Fruit fly (Drosophila melanogaster) whole organism, embryonic: ENCODE results near the gene CG5592.

ENCODE experiments used
- CG10462 ChIP-seq: fragments of 200-800 bp; sonication (Bioruptor generic); optimal IDR thresholded peaks from 2 replicates; lab custom pipeline; 2016; ENCODE audit warnings: missing biosample characterization, missing genetic modification characterization
- CG10654 ChIP-seq: fragments of 200-800 bp; sonication (Bioruptor generic); optimal IDR thresholded peaks from 2 replicates; lab custom pipeline; 2016; ENCODE audit warnings: missing biosample characterization, missing genetic modification characterization
- CG11504 ChIP-seq: fragments of 200-800 bp; sonication (Bioruptor generic); optimal IDR thresholded peaks from 3 replicates; lab custom pipeline; 2019; ENCODE audit warnings: missing biosample characterization, mild to moderate bottlenecking, missing genetic modification characterization, moderate library complexity
- CG12219 ChIP-seq: fragments of 200-800 bp; sonication (Bioruptor generic); optimal IDR thresholded peaks from 3 replicates; lab custom pipeline; 2018; ENCODE audit warnings: missing biosample characterization, mild to moderate bottlenecking, missing genetic modification characterization
- CG12299 ChIP-seq: fragments of 200-800 bp; sonication (Bioruptor generic); optimal IDR thresholded peaks from 2 replicates; lab custom pipeline; 2018; ENCODE audit warnings: missing biosample characterization, mild to moderate bottlenecking, missing genetic modification characterization
- CG12391 ChIP-seq: fragments of 200-800 bp; sonication (Bioruptor generic); optimal IDR thresholded peaks from 3 replicates; lab custom pipeline; 2018; ENCODE audit warnings: missing biosample characterization, mild to moderate bottlenecking, missing genetic modification characterization, moderate library complexity
- CG13894 ChIP-seq: fragments of 200-800 bp; sonication (Bioruptor generic); optimal IDR thresholded peaks from 3 replicates; lab custom pipeline; 2018; ENCODE audit warnings: missing biosample characterization, mild to moderate bottlenecking, missing genetic modification characterization, moderate library complexity
- CG14441 ChIP-seq: fragments of 200-800 bp; sonication (Bioruptor generic); IDR thresholded peaks from 2 replicates; pipeline ENCODE4 v1.3.6; 2022; ENCODE audit warnings: missing biosample characterization, missing genetic modification characterization
- CG17359 ChIP-seq: fragments of 200-800 bp; sonication (Bioruptor generic); optimal IDR thresholded peaks from 3 replicates; lab custom pipeline; 2018; ENCODE audit warnings: missing biosample characterization, mild to moderate bottlenecking, missing genetic modification characterization, moderate library complexity
- CG17829 ChIP-seq: fragments of 200-800 bp; optimal IDR thresholded peaks from 2 replicates; lab custom pipeline; 2019; ENCODE audit warnings: missing biosample characterization, mild to moderate bottlenecking, missing genetic modification characterization, moderate library complexity
- CG18262 ChIP-seq: fragments of 200-800 bp; optimal IDR thresholded peaks from 3 replicates; lab custom pipeline; 2019; ENCODE audit warnings: missing biosample characterization, mild to moderate bottlenecking, missing genetic modification characterization, moderate library complexity
- CG18619 ChIP-seq: fragments of 200-800 bp; sonication (Bioruptor generic); optimal IDR thresholded peaks from 3 replicates; lab custom pipeline; 2017; ENCODE audit warnings: missing biosample characterization, mild to moderate bottlenecking, missing genetic modification characterization
- CG2116 ChIP-seq: fragments of 200-800 bp; sonication (Bioruptor generic); optimal IDR thresholded peaks from 3 replicates; lab custom pipeline; 2018; ENCODE audit warnings: missing biosample characterization, mild to moderate bottlenecking, missing genetic modification characterization
- CG2875 ChIP-seq: fragments of 200-800 bp; sonication (Bioruptor generic); optimal IDR thresholded peaks from 2 replicates; lab custom pipeline; 2017; ENCODE audit warnings: missing biosample characterization, mild to moderate bottlenecking, missing genetic modification characterization, missing genetic modification reagents
- CG34224 ChIP-seq: fragments of 200-800 bp; sonication (Bioruptor generic); IDR thresholded peaks from 3 replicates; pipeline ENCODE4 v1.3.6; 2022; ENCODE audit warnings: missing biosample characterization, missing genetic modification characterization; ENCODE audit not compliant: partially characterized antibody
- CG43689 ChIP-seq: fragments of 200-800 bp; sonication (Bioruptor generic); IDR thresholded peaks from 2 replicates; pipeline ENCODE4 v1.3.6; 2022; ENCODE audit warnings: missing biosample characterization, missing genetic modification characterization
- CG6254 ChIP-seq: fragments of 200-800 bp; sonication (Bioruptor generic); optimal IDR thresholded peaks from 3 replicates; lab custom pipeline; 2017; ENCODE audit warnings: mild to moderate bottlenecking, missing biosample characterization, missing genetic modification reagents, missing genetic modification characterization
- CG7556 ChIP-seq: fragments of 200-800 bp; sonication (Bioruptor generic); optimal IDR thresholded peaks from 2 replicates; lab custom pipeline; 2017; ENCODE audit warnings: missing biosample characterization, mild to moderate bottlenecking, missing genetic modification characterization
- CG7745 ChIP-seq: fragments of 200-800 bp; sonication (Bioruptor generic); optimal IDR thresholded peaks from 2 replicates; lab custom pipeline; 2018; ENCODE audit warnings: missing biosample characterization, mild to moderate bottlenecking, missing genetic modification characterization, moderate library complexity
- CHES-1-like ChIP-seq: fragments of 200-800 bp; sonication (Bioruptor generic); optimal IDR thresholded peaks from 2 replicates; lab custom pipeline; 2016; ENCODE audit warnings: missing biosample characterization, missing genetic modification characterization
- CTCF ChIP-seq: fragments of 200-800 bp; sonication (Bioruptor generic); optimal IDR thresholded peaks from 2 replicates; lab custom pipeline; 2017; ENCODE audit warnings: missing biosample characterization, mild to moderate bottlenecking, missing genetic modification characterization, moderate library complexity
- Dip3 ChIP-seq: fragments of 200-800 bp; sonication (Bioruptor generic); optimal IDR thresholded peaks from 3 replicates; lab custom pipeline; 2016; ENCODE audit warnings: missing biosample characterization, missing genetic modification characterization
- ERR ChIP-seq: fragments of 200-800 bp; sonication (Bioruptor generic); optimal IDR thresholded peaks from 2 replicates; lab custom pipeline; 2016; ENCODE audit warnings: missing biosample characterization, missing genetic modification characterization
- Gsc ChIP-seq: fragments of 200-800 bp; sonication (Bioruptor generic); IDR thresholded peaks from 2 replicates; pipeline ENCODE4 v1.3.6; 2022; ENCODE audit warnings: missing biosample characterization, missing genetic modification characterization
- H2.0 ChIP-seq: fragments of 200-800 bp; sonication (Bioruptor generic); IDR thresholded peaks from 2 replicates; pipeline ENCODE4 v1.3.6; 2022; ENCODE audit warnings: missing biosample characterization, missing genetic modification characterization
- HHEX ChIP-seq: fragments of 200-800 bp; sonication (Bioruptor generic); optimal IDR thresholded peaks from 3 replicates; lab custom pipeline; 2017; ENCODE audit warnings: missing biosample characterization, mild to moderate bottlenecking, missing genetic modification characterization, missing genetic modification reagents
- Hr3 ChIP-seq: fragments of 200-800 bp; sonication (Bioruptor generic); optimal IDR thresholded peaks from 3 replicates; lab custom pipeline; 2016; ENCODE audit warnings: missing biosample characterization, missing genetic modification characterization
- Hr51 ChIP-seq, 2 experiments: fragments of 200-800 bp; sonication (Bioruptor generic); optimal IDR thresholded peaks; 2 replicates in 1 of 2; 3 replicates in 1 of 2; lab custom pipeline; 2016 to 2018; ENCODE audit warnings: missing biosample characterization in 2 of 2, missing genetic modification characterization in 2 of 2, mild to moderate bottlenecking in 1 of 2, moderate library complexity in 1 of 2
- MBD-R2 ChIP-seq: fragments of 200-800 bp; sonication (Bioruptor generic); IDR thresholded peaks from 2 replicates; pipeline ENCODE4 v1.3.6; 2022; ENCODE audit warnings: missing biosample characterization, missing genetic modification characterization
- Med ChIP-seq: fragments of 200-800 bp; sonication (Bioruptor generic); peaks from one replicate; lab custom pipeline; 2016; ENCODE audit warnings: missing biosample characterization, missing genetic modification characterization, mild to moderate bottlenecking, inconsistent platforms, moderate library complexity
- Mes4 ChIP-seq: fragments of 200-800 bp; sonication (Bioruptor generic); optimal IDR thresholded peaks from 2 replicates; lab custom pipeline; 2016; ENCODE audit warnings: missing biosample characterization, missing genetic modification characterization
- NC2α ChIP-seq: fragments of 200-800 bp; sonication (Bioruptor generic); optimal IDR thresholded peaks from 2 replicates; lab custom pipeline; 2016; ENCODE audit warnings: missing biosample characterization, missing genetic modification characterization
- NFAT ChIP-seq: fragments of 200-800 bp; sonication (Bioruptor generic); IDR thresholded peaks from 2 replicates; pipeline ENCODE4 v1.3.6; 2022; ENCODE audit warnings: missing biosample characterization, missing genetic modification characterization
- Poxn ChIP-seq: fragments of 200-800 bp; sonication (Bioruptor generic); IDR thresholded peaks from 2 replicates; pipeline ENCODE4 v1.3.6; 2022; ENCODE audit warnings: missing biosample characterization, missing genetic modification characterization
- Sry-δ ChIP-seq: fragments of 200-800 bp; sonication (Bioruptor generic); optimal IDR thresholded peaks from 2 replicates; lab custom pipeline; 2016; ENCODE audit warnings: missing biosample characterization, missing genetic modification characterization
- Ssrp ChIP-seq: fragments of 200-800 bp; sonication (Bioruptor generic); optimal IDR thresholded peaks from 2 replicates; lab custom pipeline; 2018; ENCODE audit warnings: missing biosample characterization, mild to moderate bottlenecking, missing genetic modification characterization, moderate library complexity
- Vsx1 ChIP-seq: fragments of 200-800 bp; sonication (Bioruptor generic); optimal IDR thresholded peaks from 2 replicates; lab custom pipeline; 2017; ENCODE audit warnings: missing biosample characterization, mild to moderate bottlenecking, missing genetic modification characterization, missing genetic modification reagents
- abd-A ChIP-seq: fragments of 200-800 bp; sonication (Bioruptor generic); optimal IDR thresholded peaks from 3 replicates; lab custom pipeline; 2019; ENCODE audit warnings: missing biosample characterization, mild to moderate bottlenecking, missing genetic modification characterization, moderate library complexity
- az2 ChIP-seq: fragments of 200-800 bp; sonication (Bioruptor generic); optimal IDR thresholded peaks from 3 replicates; lab custom pipeline; 2016; ENCODE audit warnings: missing biosample characterization, missing genetic modification characterization
- chinmo ChIP-seq: fragments of 200-800 bp; sonication (Bioruptor generic); IDR thresholded peaks from 4 replicates; pipeline ENCODE4 v1.3.6; 2022; ENCODE audit warnings: missing biosample characterization, missing genetic modification characterization; ENCODE audit not compliant: partially characterized antibody
- danr ChIP-seq: fragments of 200-800 bp; sonication (Bioruptor generic); IDR thresholded peaks from 2 replicates; pipeline ENCODE4 v1.3.6; 2022; ENCODE audit warnings: missing biosample characterization, missing genetic modification characterization
- dm ChIP-seq: fragments of 200-800 bp; sonication (Bioruptor generic); optimal IDR thresholded peaks from 3 replicates; lab custom pipeline; 2016; ENCODE audit warnings: missing biosample characterization, missing genetic modification characterization
- dmrt99B ChIP-seq: fragments of 200-800 bp; sonication (Bioruptor generic); optimal IDR thresholded peaks from 2 replicates; lab custom pipeline; 2018; ENCODE audit warnings: missing biosample characterization, mild to moderate bottlenecking, missing genetic modification characterization, moderate library complexity
- eyg ChIP-seq: fragments of 200-800 bp; sonication (Bioruptor generic); optimal IDR thresholded peaks from 3 replicates; lab custom pipeline; 2016; ENCODE audit warnings: missing biosample characterization, missing genetic modification characterization
- gfzf ChIP-seq: fragments of 200-800 bp; sonication (Bioruptor generic); optimal IDR thresholded peaks from 2 replicates; lab custom pipeline; 2016; ENCODE audit warnings: missing biosample characterization, mild to moderate bottlenecking, missing genetic modification characterization, moderate library complexity
- kay ChIP-seq: fragments of 200-800 bp; sonication (Bioruptor generic); optimal IDR thresholded peaks from 2 replicates; lab custom pipeline; 2016; ENCODE audit warnings: missing biosample characterization, missing genetic modification characterization
- ken ChIP-seq: fragments of 200-800 bp; sonication (Bioruptor generic); IDR thresholded peaks from 3 replicates; pipeline ENCODE4 v1.3.6; 2022; ENCODE audit warnings: missing biosample characterization, missing genetic modification characterization
- lbe ChIP-seq: fragments of 200-800 bp; sonication (Bioruptor generic); optimal IDR thresholded peaks from 2 replicates; lab custom pipeline; 2016; ENCODE audit warnings: missing biosample characterization, mild to moderate bottlenecking, missing genetic modification characterization
- oc ChIP-seq: fragments of 200-800 bp; sonication (Bioruptor generic); optimal IDR thresholded peaks from 2 replicates; lab custom pipeline; 2018; ENCODE audit warnings: missing biosample characterization, mild to moderate bottlenecking, missing genetic modification characterization, moderate library complexity
- peb ChIP-seq: fragments of 200-800 bp; sonication (Bioruptor generic); IDR thresholded peaks from 2 replicates; pipeline ENCODE4 v1.3.6; 2022; ENCODE audit warnings: missing biosample characterization, missing genetic modification characterization

Gene CG5592

DNA sequence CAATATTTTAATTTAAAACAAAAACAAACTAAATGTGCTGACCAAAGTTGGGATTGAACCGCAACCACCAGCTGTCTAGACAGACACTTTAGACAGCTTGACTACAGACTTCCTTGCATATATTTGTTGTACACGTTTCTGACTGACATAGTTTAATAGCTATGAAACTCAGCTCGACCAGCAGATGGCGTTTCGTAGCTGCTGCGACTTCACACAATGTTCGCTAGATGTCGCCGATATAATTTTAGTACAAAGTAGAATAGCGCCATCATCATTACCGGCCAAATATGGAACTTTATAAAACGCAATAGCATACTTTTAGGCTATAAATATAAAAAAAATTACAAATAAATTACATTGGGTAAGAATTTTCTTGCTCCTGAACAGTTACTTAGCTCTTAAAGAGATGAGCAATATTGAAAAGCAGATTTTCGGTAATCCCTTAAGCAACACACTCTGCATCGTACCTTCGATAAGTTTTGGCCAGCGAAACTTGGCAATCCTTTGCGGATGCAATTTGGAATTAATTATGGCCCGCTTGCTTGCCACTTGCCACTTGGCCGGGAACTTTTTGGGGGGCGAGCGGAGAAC, 27.7 kb upstream of the CG5592 start (continued):
- no peak for TF ChIP-seq Vsx1 (GFP tag; lab: Kevin White, UChicago)
- peak; percentile 83 for TF ChIP-seq CG17829 (tag; lab: Kevin White, UChicago)
- peak; percentile 84 for TF ChIP-seq CG10654 (GFP tag; lab: Kevin White, UChicago)
- peak; percentile 91 for TF ChIP-seq NFAT
- TF ChIP-seq az2 (GFP tag; lab: Kevin White, UChicago) = peak; percentile 67
- TF ChIP-seq CG2116 (GFP tag; lab: Kevin White, UChicago) = peak; percentile 22
- TF ChIP-seq dmrt99B (tag; lab: Kevin White, UChicago) = peak; percentile 60
- peak; percentile 100 for TF ChIP-seq CTCF
- no peak for TF ChIP-seq CG2875 (GFP tag; lab: Kevin White, UChicago)
- TF ChIP-seq CG18262 (tag; lab: Kevin White, UChicago) = peak; percentile 51
- peak; percentile 86 for TF ChIP-seq ken (GFP tag; lab: Robert Waterston, UW)
- no peak for TF ChIP-seq dm (GFP tag; lab: Kevin White, UChicago)
- no peak for TF ChIP-seq CG12219
- no peak for TF ChIP-seq eyg (GFP tag; lab: Kevin White, UChicago)
- TF ChIP-seq CG18619 (GFP tag; lab: Kevin White, UChicago) = no peak
- TF ChIP-seq CG17359 = peak; percentile 86
- no peak for TF ChIP-seq oc (tag; lab: Kevin White, UChicago)
- peak; percentile 16 for TF ChIP-seq HHEX (GFP tag; lab: Kevin White, UChicago)
- peak; percentile 90 for TF ChIP-seq CG13894 (tag; lab: Kevin White, UChicago)
- TF ChIP-seq CHES-1-like (GFP tag; lab: Kevin White, UChicago) = peak; percentile 34
- TF ChIP-seq CG12299 (tag; lab: Kevin White, UChicago) = no peak
- no peak for TF ChIP-seq Med (GFP tag; lab: Kevin White, UChicago)
- peak; percentile 87 for TF ChIP-seq CG11504
- no peak for TF ChIP-seq abd-A
- peak in 1 of 2 experiments; percentile 31 for TF ChIP-seq Hr51 (GFP tag; optimal IDR thresholded peaks at IDR 0.05; lab: Kevin White, UChicago)
- TF ChIP-seq Hr3 (GFP tag; lab: Kevin White, UChicago) = peak; percentile 65
- peak; percentile 4 for TF ChIP-seq gfzf (GFP tag; lab: Kevin White, UChicago)
- no peak for TF ChIP-seq Poxn (GFP tag; lab: Robert Waterston, UW)
- TF ChIP-seq danr = 0 out of 2 replicates have a peak, but pooled peaks have one; percentile 12
- TF ChIP-seq Mes4 (GFP tag; lab: Kevin White, UChicago) = peak; percentile 6
- peak; percentile 55 for TF ChIP-seq Sry-δ (GFP tag; lab: Kevin White, UChicago)
- TF ChIP-seq ERR (GFP tag; lab: Kevin White, UChicago) = no peak
- peak; percentile 50 for TF ChIP-seq Dip3 (GFP tag; lab: Kevin White, UChicago)
- no peak for TF ChIP-seq lbe (GFP tag; lab: Kevin White, UChicago)
- TF ChIP-seq CG34224 (GFP tag; lab: Robert Waterston, UW) = no peak
- no peak for TF ChIP-seq CG10462 (GFP tag; lab: Kevin White, UChicago)
- peak; percentile 69 for TF ChIP-seq H2.0 (GFP tag; lab: Robert Waterston, UW)
- no peak for TF ChIP-seq Gsc (GFP tag; lab: Robert Waterston, UW)
- TF ChIP-seq NC2α (GFP tag; lab: Kevin White, UChicago) = peak; percentile 11
- TF ChIP-seq CG6254 = no peak
- no peak for TF ChIP-seq CG7556 (GFP tag; lab: Kevin White, UChicago)
- TF ChIP-seq chinmo (GFP tag; lab: Robert Waterston, UW) = peak; percentile 67; the same call in 1 of the 4 replicates
- TF ChIP-seq CG12391 (tag; lab: Kevin White, UChicago) = peak; percentile 46
- TF ChIP-seq kay (GFP tag; lab: Kevin White, UChicago) = peak; percentile 51
- no peak for TF ChIP-seq CG43689 (GFP tag; lab: Robert Waterston, UW)
- TF ChIP-seq MBD-R2 = peak; percentile 33; the same call in 1 of the 2 replicates
- no peak for TF ChIP-seq CG7745 (tag; lab: Kevin White, UChicago)
- no peak for TF ChIP-seq Ssrp
- TF ChIP-seq CG14441 (GFP tag; lab: Robert Waterston, UW) = peak; percentile 77
- peak; percentile 65 for TF ChIP-seq peb (GFP tag; lab: Robert Waterston, UW)
